Worm (Caenorhabditis elegans): ENCODE data around the gene vglu-3.
"Not testable (repeated sequence)": the region's sequence is repeated elsewhere in the genome, so short reads cannot be mapped to it uniquely, and the experiment has no call there.

The vglu-3 gene

ce11 chrIII:10300078-10300477 is at the start of gene vglu-3:
TSS of gene vglu-3 (plus strand) at chrIII:10300378.
- TF ChIP-seq W03F9.2 (tag; optimal IDR thresholded peaks at IDR 0.05) (no peak), him-1 (tag; optimal IDR thresholded peaks at IDR 0.05) (no peak), dao-5 (tag; optimal IDR thresholded peaks at IDR 0.05) (no peak)

ce11 chrIII:10251114-10251513 is 49.1 kb upstream of the vglu-3 start:
- TF ChIP-seq him-1 (tag; optimal IDR thresholded peaks at IDR 0.05) (no peak), W03F9.2 (tag; optimal IDR thresholded peaks at IDR 0.05) (no peak), dao-5 (tag; optimal IDR thresholded peaks at IDR 0.05) (no peak)

ce11 chrIII:10253334-10253733 is 46.8 kb upstream of the vglu-3 start:
- no peak for TF ChIP-seq dao-5 (tag; optimal IDR thresholded peaks at IDR 0.05)
- no peak for TF ChIP-seq him-1 (tag; optimal IDR thresholded peaks at IDR 0.05)
- no peak for TF ChIP-seq W03F9.2 (tag; optimal IDR thresholded peaks at IDR 0.05)

ce11 chrIII:10254583-10254982 is 45.6 kb upstream of the vglu-3 start, which contains the start of gene R01H10.4:
TSS of gene R01H10.4 (plus strand) at chrIII:10254818.
- no peak for TF ChIP-seq W03F9.2 (tag; optimal IDR thresholded peaks at IDR 0.05)
- no peak for TF ChIP-seq him-1 (tag; optimal IDR thresholded peaks at IDR 0.05)
- no peak for TF ChIP-seq dao-5 (tag; optimal IDR thresholded peaks at IDR 0.05)

ce11 chrIII:10258641-10259040 is 41.5 kb upstream of the vglu-3 start, which contains the start of gene rip-1:
TSS of gene rip-1 (minus strand) at chrIII:10258741.
- TF ChIP-seq him-1 (tag; optimal IDR thresholded peaks at IDR 0.05) (no peak), dao-5 (tag; optimal IDR thresholded peaks at IDR 0.05) (no peak), W03F9.2 (tag; optimal IDR thresholded peaks at IDR 0.05) (no peak)

ce11 chrIII:10261256-10261655 is 38.9 kb upstream of the vglu-3 start:
- TF ChIP-seq dao-5 (tag; optimal IDR thresholded peaks at IDR 0.05) (no peak), him-1 (tag; optimal IDR thresholded peaks at IDR 0.05) (no peak)

- TF ChIP-seq dao-5 (tag; optimal IDR thresholded peaks at IDR 0.05) (no peak), W03F9.2 (tag; optimal IDR thresholded peaks at IDR 0.05) (no peak), him-1 (tag; optimal IDR thresholded peaks at IDR 0.05) (no peak)
Measured at ce11 chrIII:10261682-10262081, 38.5 kb upstream of the vglu-3 start, which contains the start of gene bbs-5. TSS of gene bbs-5 (minus strand) at chrIII:10261782.

- TF ChIP-seq him-1, W03F9.2, dao-5 (tag; optimal IDR thresholded peaks at IDR 0.05): not testable (repeated sequence)
Measured at ce11 chrIII:10266824-10267223, 33.4 kb upstream of the vglu-3 start, which contains the start of gene inpp-4B. TSS of gene inpp-4B (minus strand) at chrIII:10266877.

ce11 chrIII:10270778-10271307 is 29.3 kb upstream of the vglu-3 start, which contains the start of gene cnk-1:
TSS of gene cnk-1 (plus strand) at chrIII:10271257.
- TF ChIP-seq dao-5 (tag; optimal IDR thresholded peaks at IDR 0.05): no peak
- TF ChIP-seq him-1 (tag; optimal IDR thresholded peaks at IDR 0.05): peak; percentile 32

ce11 chrIII:10271807-10272206 is 28.4 kb upstream of the vglu-3 start:
- no peak for TF ChIP-seq W03F9.2 (tag; optimal IDR thresholded peaks at IDR 0.05)
- no peak for TF ChIP-seq him-1 (tag; optimal IDR thresholded peaks at IDR 0.05)
- no peak for TF ChIP-seq dao-5 (tag; optimal IDR thresholded peaks at IDR 0.05)

- no peak for TF ChIP-seq W03F9.2 (tag; optimal IDR thresholded peaks at IDR 0.05)
Measured at ce11 chrIII:10278826-10279225, 21.4 kb upstream of the vglu-3 start, which contains the start of gene pad-2. TSS of gene pad-2 (plus strand) at chrIII:10279126.

- TF ChIP-seq W03F9.2 (tag; optimal IDR thresholded peaks at IDR 0.05) (no peak), him-1 (tag; optimal IDR thresholded peaks at IDR 0.05) (peak; percentile 78)
Measured at ce11 chrIII:10284214-10284613, 16.0 kb upstream of the vglu-3 start.

ce11 chrIII:10285623-10286022 is 14.6 kb upstream of the vglu-3 start, which contains the start of gene K10G9.2:
TSS of gene K10G9.2 (plus strand) at chrIII:10285923.
- TF ChIP-seq dao-5 (tag; optimal IDR thresholded peaks at IDR 0.05) (no peak), him-1 (tag; optimal IDR thresholded peaks at IDR 0.05) (no peak), W03F9.2 (tag; optimal IDR thresholded peaks at IDR 0.05) (no peak)

ce11 chrIII:10289790-10290189 is 10.4 kb upstream of the vglu-3 start:
- TF ChIP-seq dao-5 (tag; optimal IDR thresholded peaks at IDR 0.05) (no peak), him-1 (tag; optimal IDR thresholded peaks at IDR 0.05) (no peak), W03F9.2 (tag; optimal IDR thresholded peaks at IDR 0.05) (no peak)

- TF ChIP-seq him-1 (tag; optimal IDR thresholded peaks at IDR 0.05) (no peak), W03F9.2 (tag; optimal IDR thresholded peaks at IDR 0.05) (no peak), dao-5 (tag; optimal IDR thresholded peaks at IDR 0.05) (no peak)
Measured at ce11 chrIII:10290541-10290940, 9.6 kb upstream of the vglu-3 start.
